Fruit fly (Drosophila melanogaster): ENCODE results near the gene CG15390.

CG15390 gene

dm6 chr2L:2391321-2391720, 16.8 kb downstream of the CG15390 start, which contains the start of gene CG46448:
Gene CG46448 (plus strand): TSS chr2L:2391660.
- no peak for TF ChIP-seq CG14711 (tag; optimal IDR thresholded peaks at IDR 0.05)
- TF ChIP-seq cic (GFP tag; optimal IDR thresholded peaks at IDR 0.05): no peak
- no peak for TF ChIP-seq tj (GFP tag; optimal IDR thresholded peaks at IDR 0.05)
- TF ChIP-seq cnc (optimal IDR thresholded peaks at IDR 0.05): no peak
- TF ChIP-seq kay (GFP tag; ENCODE audit: borderline replicate concordance): no peak
- no peak for TF ChIP-seq bab1 (GFP tag; optimal IDR thresholded peaks at IDR 0.05)
- TF ChIP-seq CG33017 (tag; optimal IDR thresholded peaks at IDR 0.05): no peak

- TF ChIP-seq CG7045 (GFP tag; optimal IDR thresholded peaks at IDR 0.05) (no peak), cnc (optimal IDR thresholded peaks at IDR 0.05) (no peak), tj (GFP tag; optimal IDR thresholded peaks at IDR 0.05) (no peak), Mnt (GFP tag; optimal IDR thresholded peaks at IDR 0.05) (no peak)
These were observed 20.4 kb downstream of the CG15390 start for dm6 chr2L:2394872-2395271.

dm6 chr2L:2397080-2397479, 22.6 kb downstream of the CG15390 start:
- TF ChIP-seq Hr96 (GFP tag; optimal IDR thresholded peaks at IDR 0.05) (no peak), CG7045 (GFP tag; optimal IDR thresholded peaks at IDR 0.05) (no peak), CG1620 (GFP tag; optimal IDR thresholded peaks at IDR 0.05) (no peak), bab1 (GFP tag; optimal IDR thresholded peaks at IDR 0.05) (no peak), CG14711 (tag; optimal IDR thresholded peaks at IDR 0.05) (no peak), CG5204 (GFP tag; optimal IDR thresholded peaks at IDR 0.05) (no peak), cic (GFP tag; optimal IDR thresholded peaks at IDR 0.05) (no peak)

DNA sequence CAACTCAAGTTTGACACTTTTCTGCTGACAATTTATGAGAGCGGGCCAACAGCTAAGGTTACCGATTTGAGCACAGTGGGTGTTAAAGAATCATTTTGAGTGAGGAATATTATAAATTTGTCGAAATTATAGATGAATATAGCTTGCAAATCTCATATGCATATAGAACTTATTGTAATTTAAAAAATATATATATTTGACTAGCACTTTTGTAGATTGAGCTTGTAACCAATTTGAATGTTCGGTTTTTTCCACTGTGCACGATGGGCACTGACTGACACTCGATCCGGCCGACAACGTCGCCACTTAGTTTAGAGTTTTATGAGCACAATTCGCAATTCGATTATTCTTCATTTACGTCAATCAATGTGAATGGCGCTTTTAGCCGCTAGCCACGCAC, 23.9 kb downstream of the CG15390 start:
- TF ChIP-seq cic (GFP tag; optimal IDR thresholded peaks at IDR 0.05) (no peak), CG7101 (tag; optimal IDR thresholded peaks at IDR 0.05) (no peak), CG5204 (GFP tag; optimal IDR thresholded peaks at IDR 0.05) (no peak), CG33017 (tag; optimal IDR thresholded peaks at IDR 0.05) (no peak), CG7045 (GFP tag; optimal IDR thresholded peaks at IDR 0.05) (no peak), CG12768 (GFP tag; optimal IDR thresholded peaks at IDR 0.05) (no peak), CG11617 (GFP tag; optimal IDR thresholded peaks at IDR 0.05) (no peak), CG1620 (GFP tag; optimal IDR thresholded peaks at IDR 0.05) (no peak), ovo (GFP tag; optimal IDR thresholded peaks at IDR 0.05) (no peak), toe (GFP tag; optimal IDR thresholded peaks at IDR 0.05) (no peak), pad (GFP tag; optimal IDR thresholded peaks at IDR 0.05) (no peak), CG14711 (tag; optimal IDR thresholded peaks at IDR 0.05) (no peak), cnc (optimal IDR thresholded peaks at IDR 0.05) (no peak)

- TF ChIP-seq CG7101 (tag; optimal IDR thresholded peaks at IDR 0.05) (no peak), CG14711 (tag; optimal IDR thresholded peaks at IDR 0.05) (no peak), Mnt (GFP tag; optimal IDR thresholded peaks at IDR 0.05) (no peak), pad (GFP tag; optimal IDR thresholded peaks at IDR 0.05) (no peak), Hr96 (GFP tag; optimal IDR thresholded peaks at IDR 0.05) (no peak), CG1620 (GFP tag; optimal IDR thresholded peaks at IDR 0.05) (no peak), CG33017 (tag; optimal IDR thresholded peaks at IDR 0.05) (no peak), ovo (GFP tag; optimal IDR thresholded peaks at IDR 0.05) (no peak), Clk (GFP tag; optimal IDR thresholded peaks at IDR 0.05) (no peak), CG11617 (GFP tag; optimal IDR thresholded peaks at IDR 0.05) (no peak), Crg-1 (GFP tag; optimal IDR thresholded peaks at IDR 0.05) (no peak), CG7045 (GFP tag; optimal IDR thresholded peaks at IDR 0.05) (no peak), tj (GFP tag; optimal IDR thresholded peaks at IDR 0.05) (no peak), CG5204 (GFP tag; optimal IDR thresholded peaks at IDR 0.05) (no peak), CG12768 (GFP tag; optimal IDR thresholded peaks at IDR 0.05) (no peak), kay (GFP tag; ENCODE audit: borderline replicate concordance) (no peak), cnc (optimal IDR thresholded peaks at IDR 0.05) (no peak), cic (GFP tag; optimal IDR thresholded peaks at IDR 0.05) (no peak), bab1 (GFP tag; optimal IDR thresholded peaks at IDR 0.05) (no peak)
These were observed 25.4 kb downstream of the CG15390 start, which contains the start of gene VGlut for dm6 chr2L:2399897-2400296. Gene VGlut (plus strand): TSS chr2L:2400295.

dm6 chr2L:2402194-2402593, 27.7 kb downstream of the CG15390 start:
- TF ChIP-seq CG11617 (GFP tag; optimal IDR thresholded peaks at IDR 0.05): no peak
- no peak for TF ChIP-seq CG5204 (GFP tag; optimal IDR thresholded peaks at IDR 0.05)
- TF ChIP-seq kay (GFP tag; ENCODE audit: borderline replicate concordance): no peak
- no peak for TF ChIP-seq Mnt (GFP tag; optimal IDR thresholded peaks at IDR 0.05)
- no peak for TF ChIP-seq cnc (optimal IDR thresholded peaks at IDR 0.05)
- TF ChIP-seq CG7045 (GFP tag; optimal IDR thresholded peaks at IDR 0.05): no peak
- no peak for TF ChIP-seq Crg-1 (GFP tag; optimal IDR thresholded peaks at IDR 0.05)
- no peak for TF ChIP-seq Hr96 (GFP tag; optimal IDR thresholded peaks at IDR 0.05)
- no peak for TF ChIP-seq CG14711 (tag; optimal IDR thresholded peaks at IDR 0.05)
- no peak for TF ChIP-seq ovo (GFP tag; optimal IDR thresholded peaks at IDR 0.05)
- TF ChIP-seq CG12768 (GFP tag; optimal IDR thresholded peaks at IDR 0.05): no peak
- no peak for TF ChIP-seq cic (GFP tag; optimal IDR thresholded peaks at IDR 0.05)

dm6 chr2L:2404631-2405030, 30.1 kb downstream of the CG15390 start:
- TF ChIP-seq Mnt (GFP tag; optimal IDR thresholded peaks at IDR 0.05): no peak
- TF ChIP-seq ovo (GFP tag; optimal IDR thresholded peaks at IDR 0.05): no peak
- no peak for TF ChIP-seq Crg-1 (GFP tag; optimal IDR thresholded peaks at IDR 0.05)
- TF ChIP-seq pad (GFP tag; optimal IDR thresholded peaks at IDR 0.05): no peak
- no peak for TF ChIP-seq CG7045 (GFP tag; optimal IDR thresholded peaks at IDR 0.05)
- TF ChIP-seq kay (GFP tag; ENCODE audit: borderline replicate concordance): no peak
- TF ChIP-seq bab1 (GFP tag; optimal IDR thresholded peaks at IDR 0.05): no peak
- no peak for TF ChIP-seq CG11617 (GFP tag; optimal IDR thresholded peaks at IDR 0.05)
- TF ChIP-seq CG14711 (tag; optimal IDR thresholded peaks at IDR 0.05): no peak
- TF ChIP-seq Hr96 (GFP tag; optimal IDR thresholded peaks at IDR 0.05): no peak
- TF ChIP-seq CG1620 (GFP tag; optimal IDR thresholded peaks at IDR 0.05): no peak
- no peak for TF ChIP-seq toe (GFP tag; optimal IDR thresholded peaks at IDR 0.05)
- TF ChIP-seq cnc (optimal IDR thresholded peaks at IDR 0.05): no peak
- no peak for TF ChIP-seq CG5204 (GFP tag; optimal IDR thresholded peaks at IDR 0.05)
- TF ChIP-seq CG12768 (GFP tag; optimal IDR thresholded peaks at IDR 0.05): no peak
- no peak for TF ChIP-seq Clk (GFP tag; optimal IDR thresholded peaks at IDR 0.05)
- no peak for TF ChIP-seq cic (GFP tag; optimal IDR thresholded peaks at IDR 0.05)
- no peak for TF ChIP-seq CG33017 (tag; optimal IDR thresholded peaks at IDR 0.05)
